Fruit fly (Drosophila melanogaster) whole organism, adult: ENCODE data around the gene faf.
A peak's percentile ranks its signal among the peaks of the same experiment; 100 is the strongest.

ENCODE experiments used
- CG1620 ChIP-seq: fragments of 200-800 bp; sonication (Bioruptor generic); optimal IDR thresholded peaks from 2 replicates; lab custom pipeline; 2016; ENCODE audit warnings: missing biosample characterization, missing genetic modification characterization
- CG33017 ChIP-seq: fragments of 200-800 bp; sonication (Bioruptor generic); optimal IDR thresholded peaks from 2 replicates; lab custom pipeline; 2018; ENCODE audit warnings: missing biosample characterization, mild to moderate bottlenecking, missing genetic modification characterization, moderate library complexity
- Clk ChIP-seq: fragments of 200-800 bp; sonication (Bioruptor generic); optimal IDR thresholded peaks from 2 replicates; lab custom pipeline; 2017; ENCODE audit warnings: missing biosample characterization, missing genetic modification characterization
- cic ChIP-seq: fragments of 200-800 bp; sonication (Bioruptor generic); optimal IDR thresholded peaks from 2 replicates; lab custom pipeline; 2017; ENCODE audit warnings: missing biosample characterization, mild to moderate bottlenecking, missing genetic modification characterization, moderate library complexity
- tj ChIP-seq: fragments of 200-800 bp; sonication (Bioruptor generic); optimal IDR thresholded peaks from 3 replicates; lab custom pipeline; 2017; ENCODE audit warnings: missing biosample characterization, mild to moderate bottlenecking, missing genetic modification characterization, moderate library complexity
- toe ChIP-seq: fragments of 200-800 bp; sonication (Bioruptor generic); optimal IDR thresholded peaks from 2 replicates; lab custom pipeline; 2016; ENCODE audit warnings: missing biosample characterization, missing genetic modification characterization

dm6 chr3R:31744044-31744652 lies 32.7 kb upstream of the faf start, which contains the start of gene CG1896:
- peak; percentile 26 for TF ChIP-seq CG1620 (GFP tag; lab: Kevin White, UChicago)
- TF ChIP-seq cic (GFP tag; lab: Kevin White, UChicago), result no peak
- peak; percentile 22 for TF ChIP-seq CG33017 (tag; lab: Kevin White, UChicago)
- no peak for TF ChIP-seq Clk (GFP tag; lab: Kevin White, UChicago)
- TF ChIP-seq tj (GFP tag; lab: Kevin White, UChicago), result no peak
- peak; percentile 51 for TF ChIP-seq toe
